Worm (Caenorhabditis elegans): ENCODE measurements around the gene kcmf-1.

The kcmf-1 gene

ce11 chrIII:7854494-7855184, 25.4 kb downstream of the kcmf-1 start, which contains the start of gene rpl-35 (continued):
- TF ChIP-seq F33H1.4 (GFP tag; IDR thresholded peaks at IDR 0.05) (peak; percentile 96), unc-130 (GFP tag; optimal IDR thresholded peaks at IDR 0.05) (peak; percentile 98), pbrm-1 (GFP tag; IDR thresholded peaks at IDR 0.05) (peak; percentile 100), B0261.1 (tag; optimal IDR thresholded peaks at IDR 0.05) (peak; percentile 57), bed-1 (GFP tag; IDR thresholded peaks at IDR 0.05) (peak; percentile 91; the same call in 1 of the 2 replicates), lir-1 (GFP tag; conservative IDR thresholded peaks at IDR 0.05) (peak; percentile 99), B0019.2 (GFP tag; conservative IDR thresholded peaks at IDR 0.05) (peak; percentile 99), F55B11.4 (tag; optimal IDR thresholded peaks at IDR 0.05; ENCODE audit: borderline replicate concordance, insufficient read depth) (no peak), Y56A3A.18 (GFP tag; IDR thresholded peaks at IDR 0.05) (peak; percentile 99; the same call in 1 of the 2 replicates), attf-6 (GFP tag; IDR thresholded peaks at IDR 0.05) (peak; percentile 90), ZK185.1 (tag; optimal IDR thresholded peaks at IDR 0.05; ENCODE audit: poor library complexity, severe bottlenecking) (peak; percentile 99), ceh-40 (GFP tag; IDR thresholded peaks at IDR 0.05) (peak; percentile 93; the same call in 1 of the 2 replicates), lin-26 (GFP tag; IDR thresholded peaks at IDR 0.05) (peak; percentile 97), mel-28 (tag; optimal IDR thresholded peaks at IDR 0.05; ENCODE audit: borderline replicate concordance) (peak; percentile 86), xnd-1 (tag; optimal IDR thresholded peaks at IDR 0.05) (peak; percentile 89), mcd-1 (GFP tag; IDR thresholded peaks at IDR 0.05) (peak; percentile 99), lin-40 (tag; optimal IDR thresholded peaks at IDR 0.05) (peak; percentile 99), ztf-6 (GFP tag; IDR thresholded peaks at IDR 0.05) (peak; percentile 98), let-526 (GFP tag; IDR thresholded peaks at IDR 0.05) (peak; percentile 99), aptf-3 (GFP tag; IDR thresholded peaks at IDR 0.05) (peak; percentile 96; the same call in 1 of the 2 replicates), mes-4 (tag; optimal IDR thresholded peaks at IDR 0.05) (peak; percentile 75), repo-1 (tag; optimal IDR thresholded peaks at IDR 0.05) (peak; percentile 99), Y95B8A.8 (GFP tag; IDR thresholded peaks at IDR 0.05) (peak; percentile 100), madf-10 (tag; optimal IDR thresholded peaks at IDR 0.05) (peak; percentile 97), tbp1 (GFP tag; optimal IDR thresholded peaks at IDR 0.05) (peak; percentile 83), K11D2.4 (GFP tag; IDR thresholded peaks at IDR 0.05) (peak; percentile 99), die-1 (tag; optimal IDR thresholded peaks at IDR 0.05) (peak; percentile 80), ccch-3 (GFP tag; optimal IDR thresholded peaks at IDR 0.05) (peak; percentile 85), attf-3 (GFP tag; conservative IDR thresholded peaks at IDR 0.05) (peak; percentile 92), lsy-27 (tag; optimal IDR thresholded peaks at IDR 0.05; ENCODE audit: borderline replicate concordance, insufficient read depth) (peak; percentile 86), F22D6.2 (tag; optimal IDR thresholded peaks at IDR 0.05) (peak; percentile 94), ztf-26 (tag; optimal IDR thresholded peaks at IDR 0.05) (peak; percentile 98), sdz-38 (tag; optimal IDR thresholded peaks at IDR 0.05) (no peak), C17E4.6 (GFP tag; IDR thresholded peaks at IDR 0.05) (peak; percentile 100), nhr-120 (GFP tag; IDR thresholded peaks at IDR 0.05) (peak; percentile 97), ama-1 (optimal IDR thresholded peaks at IDR 0.05) (peak; percentile 10), ama-1 (GFP tag; optimal IDR thresholded peaks at IDR 0.05) (peak; percentile 62 to 79), ztf-22 (GFP tag; optimal IDR thresholded peaks at IDR 0.05) (peak; percentile 96), hmg-20 (GFP tag; IDR thresholded peaks at IDR 0.05) (peak; percentile 96), ztf-3 (GFP tag; optimal IDR thresholded peaks at IDR 0.05) (peak; percentile 93), nfyb-1 (GFP tag; IDR thresholded peaks at IDR 0.05) (peak; percentile 99), akir-1 (GFP tag; optimal IDR thresholded peaks at IDR 0.05) (peak; percentile 88), snpc-3.4 (tag; optimal IDR thresholded peaks at IDR 0.05) (peak; percentile 98), snpc-1.3 (tag; optimal IDR thresholded peaks at IDR 0.05; ENCODE audit: insufficient read depth) (peak; percentile 98), F49E8.2 (tag; optimal IDR thresholded peaks at IDR 0.05; ENCODE audit: insufficient read depth) (peak; percentile 99), B0035.1 (tag; optimal IDR thresholded peaks at IDR 0.05) (peak; percentile 95), him-1 (tag; optimal IDR thresholded peaks at IDR 0.05) (peak; percentile 99)
